Worm (Caenorhabditis elegans) whole organism, late embryonic: ENCODE measurements around the gene dnj-2.
A peak's percentile ranks its signal among the peaks of the same experiment; 100 is the strongest.

Source experiments
- C08G9.2 ChIP-seq: sonication (generic microtip); optimal IDR thresholded peaks from 2 replicates; lab custom pipeline; 2016; ENCODE audit warnings: mild to moderate bottlenecking, missing genetic modification characterization, moderate library complexity, missing compliant biosample characterization
- C38D4.7 ChIP-seq: fragments of 200-800 bp; sonication (Bioruptor generic); optimal IDR thresholded peaks from 2 replicates; lab custom pipeline; 2018; ENCODE audit warnings: mild to moderate bottlenecking, missing genetic modification characterization, moderate library complexity, missing compliant biosample characterization
- F13H6.1 ChIP-seq: sonication (generic microtip); optimal IDR thresholded peaks from 2 replicates; lab custom pipeline; 2016; ENCODE audit warnings: missing genetic modification characterization, missing compliant biosample characterization
- K09A11.1 ChIP-seq: sonication (generic microtip); optimal IDR thresholded peaks from 2 replicates; lab custom pipeline; 2017; ENCODE audit warnings: antibody characterized with exemption, mild to moderate bottlenecking, missing genetic modification characterization, missing compliant biosample characterization; ENCODE audit not compliant: insufficient read depth
- T23F11.4 ChIP-seq: fragments of 200-800 bp; sonication (Bioruptor generic); optimal IDR thresholded peaks from 2 replicates; lab custom pipeline; 2018; ENCODE audit warnings: mild to moderate bottlenecking, missing genetic modification characterization, missing compliant biosample characterization
- ceh-18 ChIP-seq: sonication (generic microtip); optimal IDR thresholded peaks from 2 replicates; lab custom pipeline; 2016; ENCODE audit warnings: missing genetic modification characterization, missing compliant biosample characterization
- ceh-19 ChIP-seq: fragments of 200-800 bp; sonication (Bioruptor generic); optimal IDR thresholded peaks from 2 replicates; lab custom pipeline; 2018; ENCODE audit warnings: mild to moderate bottlenecking, missing genetic modification characterization, missing compliant biosample characterization
- ceh-22 ChIP-seq: sonication (generic microtip); optimal IDR thresholded peaks from 2 replicates; lab custom pipeline; 2017; ENCODE audit warnings: missing biosample characterization, missing genetic modification characterization
- ceh-30 ChIP-seq: fragments of 150-350 bp; optimal IDR thresholded peaks from 2 replicates; lab custom pipeline; 2014; ENCODE audit warnings: missing biosample characterization, missing genetic modification characterization
- ceh-31 ChIP-seq: sonication (generic microtip); optimal IDR thresholded peaks from 2 replicates; lab custom pipeline; 2016; ENCODE audit warnings: missing genetic modification characterization, missing compliant biosample characterization
- ceh-34 ChIP-seq: sonication (generic microtip); optimal IDR thresholded peaks from 2 replicates; lab custom pipeline; 2016; ENCODE audit warnings: mild to moderate bottlenecking, missing genetic modification characterization, missing compliant biosample characterization
- ceh-45 ChIP-seq: fragments of 200-800 bp; sonication (Bioruptor generic); IDR thresholded peaks from 2 replicates; pipeline ENCODE4 v1.3.6; 2022; ENCODE audit warnings: missing genetic modification reagents, missing genetic modification characterization, missing compliant biosample characterization
- ceh-48 ChIP-seq: sonication (generic microtip); optimal IDR thresholded peaks from 2 replicates; lab custom pipeline; 2016; ENCODE audit warnings: missing genetic modification characterization, inconsistent platforms, missing compliant biosample characterization
- ceh-6 ChIP-seq: fragments of 200-800 bp; sonication (Bioruptor generic); optimal IDR thresholded peaks from 2 replicates; lab custom pipeline; 2018; ENCODE audit warnings: mild to moderate bottlenecking, missing genetic modification characterization, missing compliant biosample characterization
- dmd-4 ChIP-seq: sonication (generic microtip); optimal IDR thresholded peaks from 2 replicates; lab custom pipeline; 2016; ENCODE audit warnings: borderline replicate concordance, missing genetic modification characterization, missing compliant biosample characterization
- elt-4 ChIP-seq: sonication (generic microtip); optimal IDR thresholded peaks from 2 replicates; lab custom pipeline; 2016; ENCODE audit warnings: missing genetic modification characterization, missing compliant biosample characterization
- ets-4 ChIP-seq: sonication (generic microtip); optimal IDR thresholded peaks from 2 replicates; lab custom pipeline; 2016; ENCODE audit warnings: missing genetic modification characterization, missing compliant biosample characterization
- eyg-1 ChIP-seq: sonication (generic microtip); optimal IDR thresholded peaks from 2 replicates; lab custom pipeline; 2016; ENCODE audit warnings: missing genotype, missing genetic modification characterization, missing compliant biosample characterization
- fax-1 ChIP-seq: sonication (generic microtip); optimal IDR thresholded peaks from 2 replicates; lab custom pipeline; 2016; ENCODE audit warnings: missing genotype, missing genetic modification characterization, missing compliant biosample characterization
- fkh-10 ChIP-seq: fragments of 150-350 bp; optimal IDR thresholded peaks from 2 replicates; lab custom pipeline; 2014; ENCODE audit warnings: missing biosample characterization, missing genetic modification reagents, missing genetic modification characterization
- hlh-8 ChIP-seq: sonication (generic microtip); optimal IDR thresholded peaks from 2 replicates; lab custom pipeline; 2016; ENCODE audit warnings: missing genotype, missing genetic modification characterization, missing compliant biosample characterization
- mec-3 ChIP-seq: sonication (generic microtip); optimal IDR thresholded peaks from 2 replicates; lab custom pipeline; 2016; ENCODE audit warnings: borderline replicate concordance, missing genetic modification characterization, missing compliant biosample characterization
- nhr-232 ChIP-seq: sonication (generic microtip); optimal IDR thresholded peaks from 2 replicates; lab custom pipeline; 2016; ENCODE audit warnings: missing genetic modification characterization, missing compliant biosample characterization
- npax-4 ChIP-seq: sonication (generic microtip); optimal IDR thresholded peaks from 2 replicates; lab custom pipeline; 2016; ENCODE audit warnings: missing genetic modification characterization, missing compliant biosample characterization
- pag-3 ChIP-seq: sonication (generic microtip); optimal IDR thresholded peaks from 2 replicates; lab custom pipeline; 2016; ENCODE audit warnings: missing compliant biosample characterization, missing genetic modification characterization, borderline replicate concordance
- pax-1 ChIP-seq: fragments of 150-350 bp; optimal IDR thresholded peaks from 2 replicates; lab custom pipeline; 2014; ENCODE audit warnings: missing biosample characterization, missing genetic modification characterization
- pha-4 ChIP-seq: fragments of 150-350 bp; optimal IDR thresholded peaks from 2 replicates; lab custom pipeline; 2018; ENCODE audit warnings: missing biosample characterization, missing genetic modification reagents, missing genetic modification characterization
- sdc-2 ChIP-seq: sonication (generic microtip); optimal IDR thresholded peaks from 2 replicates; lab custom pipeline; 2016; ENCODE audit warnings: missing genotype, missing genetic modification characterization, missing compliant biosample characterization
- unc-55 ChIP-seq: sonication (generic microtip); optimal IDR thresholded peaks from 2 replicates; lab custom pipeline; 2017; ENCODE audit warnings: missing biosample characterization, missing genetic modification reagents, missing genetic modification characterization
- ztf-16 ChIP-seq: sonication (generic microtip); optimal IDR thresholded peaks from 2 replicates; lab custom pipeline; 2017; ENCODE audit warnings: missing genetic modification characterization, missing compliant biosample characterization

Gene dnj-2

ce11 chrIV:11313880-11314279, at the start of gene dnj-2:
dnj-2 (minus strand) TSS chrIV:11313980.
- TF ChIP-seq ceh-6 (no peak), T23F11.4 (GFP tag; lab: Kevin White, UChicago) (no peak), nhr-232 (tag; lab: Kevin White, UChicago) (no peak)

DNA sequence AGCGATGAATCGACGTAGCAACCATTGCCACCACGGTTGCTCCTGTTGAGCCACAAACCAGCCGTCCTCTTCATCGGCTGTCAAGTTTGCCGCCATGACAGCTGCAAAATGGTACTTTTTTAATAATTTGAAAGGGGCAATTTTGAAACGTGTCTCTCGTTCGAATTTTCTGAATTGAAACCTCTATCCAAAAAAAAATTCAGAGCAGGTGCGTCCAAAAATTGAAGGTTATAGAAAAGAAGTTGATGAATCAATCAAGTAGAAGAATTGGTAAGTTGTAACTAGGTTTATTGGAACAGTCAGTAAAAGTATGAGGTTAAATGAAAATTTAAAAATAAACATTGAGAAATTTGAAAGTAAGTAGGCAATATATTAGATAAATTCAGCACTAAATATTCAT, 47.6 kb upstream of the dnj-2 start, which contains the start of gene T01G1.4:
Gene T01G1.4, minus strand, starts transcription at position 101 of the 400 bp plus-strand sequence.
- TF ChIP-seq ceh-31 (tag; lab: Kevin White, UChicago) (no peak), F13H6.1 (tag; lab: Kevin White, UChicago) (no peak), ceh-18 (tag; lab: Kevin White, UChicago) (no peak), fkh-10 (GFP tag; lab: Kevin White, UChicago) (no peak), sdc-2 (tag; lab: Kevin White, UChicago) (no peak), npax-4 (tag; lab: Kevin White, UChicago) (no peak), ceh-48 (tag; lab: Kevin White, UChicago) (no peak), elt-4 (tag; lab: Kevin White, UChicago) (no peak)
- TF ChIP-seq, all 69 proteins: peak for 0

ce11 chrIV:11359769-11360168, 46.0 kb upstream of the dnj-2 start, which contains the start of gene klp-12:
klp-12 (minus strand) TSS chrIV:11359869.
- no peak for TF ChIP-seq ceh-30 (tag; lab: Kevin White, UChicago)
- TF ChIP-seq fax-1 (tag; lab: Kevin White, UChicago), result no peak
- TF ChIP-seq pax-1 (tag; lab: Kevin White, UChicago), result no peak

DNA sequence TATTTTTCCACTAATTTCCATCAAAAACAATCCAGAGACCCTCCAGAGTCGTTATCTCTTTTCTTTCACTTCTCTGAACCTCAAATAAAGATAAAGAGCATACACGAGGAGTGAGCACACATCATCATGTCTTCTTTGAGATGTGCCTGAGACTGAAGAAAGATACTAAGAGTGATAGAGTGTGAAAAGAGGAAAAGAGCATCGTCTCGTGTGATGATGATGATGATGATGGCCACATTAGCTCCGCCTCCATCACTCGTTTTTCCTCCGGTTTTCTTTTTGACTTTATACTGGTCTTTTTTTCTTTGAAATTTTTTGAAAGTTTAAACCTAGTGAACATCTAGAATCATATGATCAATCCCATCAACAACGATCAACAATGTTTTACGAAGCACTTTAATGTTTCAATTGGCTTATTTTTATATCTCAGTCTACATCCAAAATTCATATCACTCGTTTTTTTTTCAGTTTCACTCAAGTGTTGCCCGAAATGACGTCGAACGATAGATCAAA, 40.2 kb upstream of the dnj-2 start, which contains the start of gene T01G1.2:
Gene T01G1.2, plus strand, starts transcription at position 463 of the 513 bp plus-strand sequence.
- TF ChIP-seq unc-55 (GFP tag; lab: Kevin White, UChicago) (peak; percentile 67), hlh-8 (tag; lab: Kevin White, UChicago) (no peak), ceh-18 (tag; lab: Kevin White, UChicago) (peak; percentile 36)

- TF ChIP-seq K09A11.1 (tag; lab: Kevin White, UChicago) (no peak), eyg-1 (tag; lab: Kevin White, UChicago) (no peak), F13H6.1 (tag; lab: Kevin White, UChicago) (no peak)
Measured at ce11 chrIV:11352768-11353167, 39.0 kb upstream of the dnj-2 start.

- TF ChIP-seq ceh-45 (GFP tag; lab: Robert Waterston, UW) (no peak), C38D4.7 (GFP tag; lab: Kevin White, UChicago) (no peak), C08G9.2 (tag; lab: Kevin White, UChicago) (no peak), pag-3 (tag; lab: Kevin White, UChicago) (no peak), ceh-19 (GFP tag; lab: Kevin White, UChicago) (no peak), dmd-4 (tag; lab: Kevin White, UChicago) (no peak), ets-4 (tag; lab: Kevin White, UChicago) (no peak), pax-1 (tag; lab: Kevin White, UChicago) (no peak), K09A11.1 (tag; lab: Kevin White, UChicago) (no peak), fax-1 (tag; lab: Kevin White, UChicago) (no peak), hlh-8 (tag; lab: Kevin White, UChicago) (no peak), ceh-22 (tag; lab: Kevin White, UChicago) (no peak), pha-4 (no peak), ztf-16 (no peak)
Measured at ce11 chrIV:11351563-11351962, 37.8 kb upstream of the dnj-2 start.

ce11 chrIV:11350809-11351208, 37.0 kb upstream of the dnj-2 start:
- no peak for TF ChIP-seq dmd-4 (tag; lab: Kevin White, UChicago)
- no peak for TF ChIP-seq ceh-34 (tag; lab: Kevin White, UChicago)
- TF ChIP-seq ceh-18 (tag; lab: Kevin White, UChicago), result peak; percentile 52
- no peak for TF ChIP-seq mec-3 (tag; lab: Kevin White, UChicago)
